Fruit fly (Drosophila melanogaster) whole organism, embryonic: ENCODE measurements around the gene Nup98-96.

Source experiments
- CG1024 ChIP-seq: fragments of 200-800 bp; sonication (Bioruptor generic); IDR thresholded peaks from 2 replicates; pipeline ENCODE4 v1.3.6; 2022; ENCODE audit warnings: missing biosample characterization, missing genetic modification characterization
- CG10543 ChIP-seq: fragments of 200-800 bp; sonication (Bioruptor generic); optimal IDR thresholded peaks from 3 replicates; lab custom pipeline; 2017; ENCODE audit warnings: missing biosample characterization, mild to moderate bottlenecking, missing genetic modification characterization, moderate library complexity
- CG11085 ChIP-seq: fragments of 200-800 bp; sonication (Bioruptor generic); IDR thresholded peaks from 2 replicates; pipeline ENCODE4 v1.3.6; 2022; ENCODE audit warnings: missing biosample characterization, missing genetic modification characterization
- CG11695 ChIP-seq: fragments of 200-800 bp; sonication (Bioruptor generic); IDR thresholded peaks from 3 replicates; pipeline ENCODE4 v1.3.6; 2022; ENCODE audit warnings: missing biosample characterization, missing genetic modification characterization
- CG11696 ChIP-seq: fragments of 200-800 bp; sonication (Bioruptor generic); IDR thresholded peaks from 2 replicates; pipeline ENCODE4 v1.3.6; 2022; ENCODE audit warnings: missing biosample characterization, missing genetic modification characterization
- CG15073 ChIP-seq: fragments of 200-800 bp; sonication (Bioruptor generic); optimal IDR thresholded peaks from 2 replicates; lab custom pipeline; 2016; ENCODE audit warnings: missing biosample characterization, missing genetic modification characterization
- CG15479 ChIP-seq: fragments of 200-800 bp; sonication (Bioruptor generic); optimal IDR thresholded peaks from 3 replicates; lab custom pipeline; 2019; ENCODE audit warnings: missing biosample characterization, mild to moderate bottlenecking, missing genetic modification characterization, moderate library complexity
- CG1647 ChIP-seq: fragments of 200-800 bp; sonication (Bioruptor generic); optimal IDR thresholded peaks from 3 replicates; lab custom pipeline; 2016; ENCODE audit warnings: missing biosample characterization, missing genetic modification characterization
- CG17361 ChIP-seq: fragments of 200-800 bp; sonication (Bioruptor generic); IDR thresholded peaks from 3 replicates; pipeline ENCODE4 v1.3.6; 2022; ENCODE audit warnings: missing biosample characterization, missing genetic modification characterization
- CG17802 ChIP-seq: fragments of 200-800 bp; sonication (Bioruptor generic); optimal IDR thresholded peaks from 2 replicates; lab custom pipeline; 2018; ENCODE audit warnings: missing biosample characterization, mild to moderate bottlenecking, missing genetic modification characterization, moderate library complexity
- CG18619 ChIP-seq: fragments of 200-800 bp; sonication (Bioruptor generic); optimal IDR thresholded peaks from 3 replicates; lab custom pipeline; 2017; ENCODE audit warnings: missing biosample characterization, mild to moderate bottlenecking, missing genetic modification characterization
- CG31365 ChIP-seq: fragments of 200-800 bp; sonication (Bioruptor generic); optimal IDR thresholded peaks from 2 replicates; lab custom pipeline; 2018; ENCODE audit warnings: missing biosample characterization, mild to moderate bottlenecking, missing genetic modification characterization
- CG3163 ChIP-seq: fragments of 200-800 bp; sonication (Bioruptor generic); optimal IDR thresholded peaks from 3 replicates; lab custom pipeline; 2016; ENCODE audit warnings: missing biosample characterization, missing genetic modification characterization
- CG32532 ChIP-seq: fragments of 200-800 bp; sonication (Bioruptor generic); IDR thresholded peaks from 2 replicates; pipeline ENCODE4 v1.3.6; 2022; ENCODE audit warnings: missing biosample characterization, missing genetic modification characterization
- CG33213 ChIP-seq: fragments of 200-800 bp; sonication (Bioruptor generic); optimal IDR thresholded peaks from 3 replicates; lab custom pipeline; 2016; ENCODE audit warnings: missing biosample characterization, missing genetic modification characterization
- CG33557 ChIP-seq: fragments of 200-800 bp; sonication (Bioruptor generic); optimal IDR thresholded peaks from 2 replicates; lab custom pipeline; 2019; ENCODE audit warnings: missing biosample characterization, mild to moderate bottlenecking, missing genetic modification characterization, moderate library complexity
- CG3838 ChIP-seq: fragments of 200-800 bp; sonication (Bioruptor generic); optimal IDR thresholded peaks from 3 replicates; lab custom pipeline; 2016; ENCODE audit warnings: missing biosample characterization, missing genetic modification characterization
- CG3847 ChIP-seq: fragments of 200-800 bp; sonication (Bioruptor generic); IDR thresholded peaks from 2 replicates; pipeline ENCODE4 v1.3.6; 2022; ENCODE audit warnings: missing biosample characterization, missing genetic modification characterization
- CG5953 ChIP-seq: fragments of 200-800 bp; sonication (Bioruptor generic); IDR thresholded peaks from 2 replicates; pipeline ENCODE4 v1.3.6; 2022; ENCODE audit warnings: missing biosample characterization, missing genetic modification characterization
- CG6683 ChIP-seq: fragments of 200-800 bp; sonication (Bioruptor generic); optimal IDR thresholded peaks from 2 replicates; lab custom pipeline; 2017; ENCODE audit warnings: missing biosample characterization, mild to moderate bottlenecking, missing genetic modification characterization, missing genetic modification reagents
- CG7271 ChIP-seq: fragments of 200-800 bp; sonication (Bioruptor generic); optimal IDR thresholded peaks from 2 replicates; lab custom pipeline; 2018; ENCODE audit warnings: missing biosample characterization, mild to moderate bottlenecking, missing genetic modification characterization, moderate library complexity
- CG7928 ChIP-seq: fragments of 200-800 bp; sonication (Bioruptor generic); optimal IDR thresholded peaks from 2 replicates; lab custom pipeline; 2017; ENCODE audit warnings: missing biosample characterization, mild to moderate bottlenecking, missing genetic modification characterization
- CHES-1-like ChIP-seq: fragments of 200-800 bp; sonication (Bioruptor generic); optimal IDR thresholded peaks from 2 replicates; lab custom pipeline; 2016; ENCODE audit warnings: missing biosample characterization, missing genetic modification characterization
- D19B ChIP-seq: fragments of 200-800 bp; sonication (Bioruptor generic); optimal IDR thresholded peaks from 2 replicates; lab custom pipeline; 2017; ENCODE audit warnings: missing biosample characterization, mild to moderate bottlenecking, missing genetic modification characterization
- Dad ChIP-seq: fragments of 200-800 bp; sonication (Bioruptor generic); optimal IDR thresholded peaks from 3 replicates; lab custom pipeline; 2016; ENCODE audit warnings: missing biosample characterization, missing genetic modification characterization
- ERR ChIP-seq: fragments of 200-800 bp; sonication (Bioruptor generic); optimal IDR thresholded peaks from 2 replicates; lab custom pipeline; 2016; ENCODE audit warnings: missing biosample characterization, missing genetic modification characterization
- Ets65A ChIP-seq: fragments of 200-800 bp; sonication (Bioruptor generic); peaks from one replicate; lab custom pipeline; 2016; ENCODE audit warnings: missing biosample characterization, missing genetic modification characterization
- Gug ChIP-seq: fragments of 200-800 bp; sonication (Bioruptor generic); IDR thresholded peaks from 4 replicates; pipeline ENCODE4 v1.3.6; 2022; ENCODE audit warnings: missing biosample characterization, missing genetic modification characterization
- H2.0 ChIP-seq: fragments of 200-800 bp; sonication (Bioruptor generic); IDR thresholded peaks from 2 replicates; pipeline ENCODE4 v1.3.6; 2022; ENCODE audit warnings: missing biosample characterization, missing genetic modification characterization
- Hey ChIP-seq: fragments of 200-800 bp; sonication (Bioruptor generic); optimal IDR thresholded peaks from 3 replicates; lab custom pipeline; 2018; ENCODE audit warnings: missing biosample characterization, mild to moderate bottlenecking, missing genetic modification characterization
- NC2α ChIP-seq: fragments of 200-800 bp; sonication (Bioruptor generic); optimal IDR thresholded peaks from 2 replicates; lab custom pipeline; 2016; ENCODE audit warnings: missing biosample characterization, missing genetic modification characterization
- Opbp ChIP-seq: fragments of 200-800 bp; sonication (Bioruptor generic); IDR thresholded peaks from 3 replicates; pipeline ENCODE4 v1.3.6; 2022; ENCODE audit warnings: missing biosample characterization, missing genetic modification characterization; ENCODE audit not compliant: partially characterized antibody
- Ptx1 ChIP-seq: fragments of 200-800 bp; sonication (Bioruptor generic); IDR thresholded peaks from 2 replicates; pipeline ENCODE4 v1.3.6; 2022; ENCODE audit warnings: missing biosample characterization, missing genetic modification characterization
- Xrp1 ChIP-seq: fragments of 200-800 bp; sonication (Bioruptor generic); IDR thresholded peaks from 2 replicates; pipeline ENCODE4 v1.3.6; 2022; ENCODE audit warnings: missing biosample characterization, missing genetic modification characterization
- abd-A ChIP-seq: fragments of 200-800 bp; sonication (Bioruptor generic); optimal IDR thresholded peaks from 3 replicates; lab custom pipeline; 2019; ENCODE audit warnings: missing biosample characterization, mild to moderate bottlenecking, missing genetic modification characterization, moderate library complexity
- ato ChIP-seq: fragments of 200-800 bp; sonication (Bioruptor generic); IDR thresholded peaks from 2 replicates; pipeline ENCODE4 v1.3.6; 2022; ENCODE audit warnings: missing biosample characterization, missing genetic modification characterization; ENCODE audit not compliant: partially characterized antibody
- bcd ChIP-seq: fragments of 200-800 bp; sonication (Bioruptor generic); optimal IDR thresholded peaks from 2 replicates; lab custom pipeline; 2017; ENCODE audit warnings: missing biosample characterization, mild to moderate bottlenecking, missing genetic modification characterization
- cato ChIP-seq: fragments of 200-800 bp; sonication (Bioruptor generic); optimal IDR thresholded peaks from 2 replicates; lab custom pipeline; 2016; ENCODE audit warnings: missing biosample characterization, missing genetic modification characterization, borderline replicate concordance
- dmrt11E ChIP-seq: fragments of 200-800 bp; sonication (Bioruptor generic); optimal IDR thresholded peaks from 3 replicates; lab custom pipeline; 2018; ENCODE audit warnings: missing biosample characterization, mild to moderate bottlenecking, missing genetic modification characterization, moderate library complexity
- esg ChIP-seq: fragments of 200-800 bp; sonication (Bioruptor generic); conservative IDR thresholded peaks from 2 replicates; pipeline ENCODE4 v1.3.6; 2022; ENCODE audit warnings: missing biosample characterization, missing genetic modification characterization
- fd3F ChIP-seq: fragments of 200-800 bp; sonication (Bioruptor generic); optimal IDR thresholded peaks from 2 replicates; lab custom pipeline; 2018; ENCODE audit warnings: missing biosample characterization, mild to moderate bottlenecking, missing genetic modification characterization, moderate library complexity
- fu2 ChIP-seq: fragments of 200-800 bp; sonication (Bioruptor generic); optimal IDR thresholded peaks from 2 replicates; lab custom pipeline; 2016; ENCODE audit warnings: missing biosample characterization, missing genetic modification characterization
- ken ChIP-seq: fragments of 200-800 bp; sonication (Bioruptor generic); IDR thresholded peaks from 3 replicates; pipeline ENCODE4 v1.3.6; 2022; ENCODE audit warnings: missing biosample characterization, missing genetic modification characterization
- luna ChIP-seq: fragments of 200-800 bp; sonication (Bioruptor generic); optimal IDR thresholded peaks from 2 replicates; lab custom pipeline; 2016; ENCODE audit warnings: missing biosample characterization, missing genetic modification characterization
- mld ChIP-seq: fragments of 200-800 bp; sonication (Bioruptor generic); IDR thresholded peaks from 3 replicates; pipeline ENCODE4 v1.3.6; 2022; ENCODE audit warnings: missing biosample characterization, missing genetic modification characterization; ENCODE audit not compliant: partially characterized antibody
- nerfin-1 ChIP-seq: fragments of 200-800 bp; sonication (Bioruptor generic); optimal IDR thresholded peaks from 3 replicates; lab custom pipeline; 2019; ENCODE audit warnings: missing biosample characterization, mild to moderate bottlenecking, missing genetic modification characterization, moderate library complexity
- tap ChIP-seq: fragments of 200-800 bp; optimal IDR thresholded peaks from 3 replicates; lab custom pipeline; 2019; ENCODE audit warnings: missing biosample characterization, mild to moderate bottlenecking, missing genetic modification characterization, moderate library complexity
- tio ChIP-seq: fragments of 200-800 bp; sonication (Bioruptor generic); optimal IDR thresholded peaks from 2 replicates; lab custom pipeline; 2017; ENCODE audit warnings: missing biosample characterization, missing genetic modification characterization, inconsistent platforms
- wor ChIP-seq: fragments of 200-800 bp; sonication (Bioruptor generic); IDR thresholded peaks from 2 replicates; pipeline ENCODE4 v1.3.6; 2022; ENCODE audit warnings: missing biosample characterization, missing genetic modification characterization
- yki ChIP-seq: fragments of >200 bp; optimal IDR thresholded peaks from 3 replicates; lab custom pipeline; 2018
- zfh1 ChIP-seq: fragments of 200-800 bp; sonication (Bioruptor generic); IDR thresholded peaks from 3 replicates; pipeline ENCODE4 v1.3.6; 2022; ENCODE audit warnings: missing biosample characterization, missing genetic modification characterization

The Nup98-96 gene

dm6 chr3R:23760219-23761018 is 21.0 kb downstream of the Nup98-96 start, which contains the start of gene SdhD (continued):
- no peak for TF ChIP-seq CG18619
- TF ChIP-seq ken (GFP tag; lab: Robert Waterston, UW), result no peak
- TF ChIP-seq Opbp (GFP tag; lab: Robert Waterston, UW), result peak; percentile 58; the same call in 2 of the 3 replicates
- TF ChIP-seq fd3F (GFP tag; lab: Kevin White, UChicago), result no peak
- TF ChIP-seq abd-A (tag; lab: Kevin White, UChicago), result no peak
- no peak for TF ChIP-seq CG11696 (GFP tag; lab: Robert Waterston, UW)
- TF ChIP-seq CG1024 (GFP tag; lab: Robert Waterston, UW), result no peak
- peak; percentile 30 for TF ChIP-seq CG33213 (GFP tag; lab: Kevin White, UChicago)
- TF ChIP-seq bcd (GFP tag; lab: Kevin White, UChicago), result no peak
- no peak for TF ChIP-seq CG15479
- TF ChIP-seq luna (GFP tag; lab: Kevin White, UChicago), result no peak
- TF ChIP-seq CG17802, result no peak
- TF ChIP-seq nerfin-1 (tag; lab: Kevin White, UChicago), result no peak
- no peak for TF ChIP-seq CG31365 (tag; lab: Kevin White, UChicago)
- TF ChIP-seq CG11695, result no peak
- no peak for TF ChIP-seq wor (GFP tag; lab: Robert Waterston, UW)
- TF ChIP-seq CG11085, result no peak
- TF ChIP-seq yki (lab: Kevin White, UChicago), result no peak
- no peak for TF ChIP-seq mld (GFP tag; lab: Robert Waterston, UW)
- no peak for TF ChIP-seq esg (GFP tag; lab: Robert Waterston, UW)
- TF ChIP-seq CG15073, result peak; percentile 99
- no peak for TF ChIP-seq CHES-1-like
- no peak for TF ChIP-seq CG1647 (GFP tag; lab: Kevin White, UChicago)
- TF ChIP-seq CG6683 (GFP tag; lab: Kevin White, UChicago), result no peak
- TF ChIP-seq Dad (GFP tag; lab: Kevin White, UChicago), result no peak
- no peak for TF ChIP-seq dmrt11E (tag; lab: Kevin White, UChicago)
- TF ChIP-seq NC2α (GFP tag; lab: Kevin White, UChicago), result no peak
- no peak for TF ChIP-seq ERR (GFP tag; lab: Kevin White, UChicago)
- no peak for TF ChIP-seq tap (tag; lab: Kevin White, UChicago)
- TF ChIP-seq CG7928 (GFP tag; lab: Kevin White, UChicago), result no peak
- TF ChIP-seq fu2 (GFP tag; lab: Kevin White, UChicago), result no peak
- TF ChIP-seq ato, result peak; percentile 71; the same call in 1 of the 2 replicates
- 0 out of 2 replicates have a peak, but pooled peaks have one; percentile 25 for TF ChIP-seq CG3847
- TF ChIP-seq tio (GFP tag; lab: Kevin White, UChicago), result no peak
- peak; percentile 21; the same call in 1 of the 2 replicates for TF ChIP-seq CG32532 (GFP tag; lab: Robert Waterston, UW)
- no peak for TF ChIP-seq CG33557
- no peak for TF ChIP-seq zfh1 (GFP tag; lab: Robert Waterston, UW)
- no peak for TF ChIP-seq D19B
- TF ChIP-seq Ptx1 (GFP tag; lab: Robert Waterston, UW), result no peak
- no peak for TF ChIP-seq CG3163
- no peak for TF ChIP-seq Gug
- no peak for TF ChIP-seq H2.0 (GFP tag; lab: Robert Waterston, UW)
- TF ChIP-seq Xrp1 (GFP tag; lab: Robert Waterston, UW), result no peak
- no peak for TF ChIP-seq cato (GFP tag; lab: Kevin White, UChicago)
- TF ChIP-seq Ets65A (GFP tag; lab: Kevin White, UChicago), result peak; percentile 74
- no peak for TF ChIP-seq CG5953 (GFP tag; lab: Robert Waterston, UW)
- no peak for TF ChIP-seq CG7271 (tag; lab: Kevin White, UChicago)
- no peak for TF ChIP-seq Hey (tag; lab: Kevin White, UChicago)
- TF ChIP-seq CG3838 (GFP tag; lab: Kevin White, UChicago), result no peak
- no peak for TF ChIP-seq CG17361 (GFP tag; lab: Robert Waterston, UW)
- TF ChIP-seq CG10543 (GFP tag; lab: Kevin White, UChicago), result no peak
